Fruit fly (Drosophila melanogaster) whole organism, embryonic: ENCODE results near the gene Cp18.

Experiments used
- Awh ChIP-seq: fragments of 200-800 bp; sonication (Bioruptor generic); IDR thresholded peaks from 2 replicates; pipeline ENCODE4, ENCODE4 v1.3.6; 2022; ENCODE audit warnings: missing biosample characterization, missing genetic modification characterization
- CG11696 ChIP-seq: fragments of 200-800 bp; sonication (Bioruptor generic); IDR thresholded peaks from 2 replicates; pipeline ENCODE4 v1.3.6; 2022; ENCODE audit warnings: missing biosample characterization, missing genetic modification characterization
- CG12391 ChIP-seq: fragments of 200-800 bp; sonication (Bioruptor generic); optimal IDR thresholded peaks from 3 replicates; lab custom pipeline; 2018; ENCODE audit warnings: missing biosample characterization, mild to moderate bottlenecking, missing genetic modification characterization, moderate library complexity
- CG13123 ChIP-seq: fragments of 200-800 bp; sonication (Bioruptor generic); optimal IDR thresholded peaks from 2 replicates; lab custom pipeline; 2016; ENCODE audit warnings: missing biosample characterization, missing genetic modification characterization
- CG14014 ChIP-seq: fragments of 200-800 bp; sonication (Bioruptor generic); IDR thresholded peaks from 2 replicates; pipeline ENCODE4 v1.3.6; 2022; ENCODE audit warnings: missing biosample characterization, missing genetic modification characterization
- CG14860 ChIP-seq: fragments of 200-800 bp; sonication (Bioruptor generic); IDR thresholded peaks from 3 replicates; pipeline ENCODE4 v1.3.6; 2022; ENCODE audit warnings: missing biosample characterization, missing genetic modification characterization; ENCODE audit not compliant: partially characterized antibody
- CG18764 ChIP-seq: fragments of 200-800 bp; sonication (Bioruptor generic); optimal IDR thresholded peaks from 3 replicates; lab custom pipeline; 2016; ENCODE audit warnings: missing biosample characterization, missing genetic modification characterization
- CG33213 ChIP-seq: fragments of 200-800 bp; sonication (Bioruptor generic); optimal IDR thresholded peaks from 3 replicates; lab custom pipeline; 2016; ENCODE audit warnings: missing biosample characterization, missing genetic modification characterization
- CG3407 ChIP-seq: fragments of 200-800 bp; sonication (Bioruptor generic); optimal IDR thresholded peaks from 2 replicates; lab custom pipeline; 2018; ENCODE audit warnings: missing biosample characterization, mild to moderate bottlenecking, missing genetic modification characterization
- CG42726 ChIP-seq: fragments of 200-800 bp; sonication (Bioruptor generic); IDR thresholded peaks from 2 replicates; pipeline ENCODE4 v1.3.6; 2022; ENCODE audit warnings: missing biosample characterization, missing genetic modification characterization; ENCODE audit not compliant: partially characterized antibody
- CG4854 ChIP-seq: fragments of 200-800 bp; sonication (Bioruptor generic); optimal IDR thresholded peaks from 2 replicates; lab custom pipeline; 2016; ENCODE audit warnings: missing biosample characterization, missing genetic modification characterization, inconsistent platforms
- CG5245 ChIP-seq: fragments of 200-800 bp; sonication (Bioruptor generic); optimal IDR thresholded peaks from 3 replicates; lab custom pipeline; 2016; ENCODE audit warnings: missing biosample characterization, missing genetic modification characterization
- CG8089 ChIP-seq: fragments of 200-800 bp; sonication (Bioruptor generic); optimal IDR thresholded peaks from 3 replicates; lab custom pipeline; 2016; ENCODE audit warnings: missing biosample characterization, missing genetic modification characterization
- CG8281 ChIP-seq: fragments of 200-800 bp; sonication (Bioruptor generic); optimal IDR thresholded peaks from 2 replicates; lab custom pipeline; 2018; ENCODE audit warnings: missing biosample characterization, mild to moderate bottlenecking, missing genetic modification characterization, moderate library complexity
- Dbx ChIP-seq: fragments of 200-800 bp; sonication (Bioruptor generic); IDR thresholded peaks from 3 replicates; pipeline ENCODE4 v1.3.6; 2022; ENCODE audit warnings: missing biosample characterization, missing genetic modification characterization
- Dref ChIP-seq: fragments of 200-800 bp; sonication (Bioruptor generic); IDR thresholded peaks from 2 replicates; pipeline ENCODE4 v1.3.6; 2022; ENCODE audit warnings: missing biosample characterization, missing genetic modification characterization
- Ets65A ChIP-seq: fragments of 200-800 bp; sonication (Bioruptor generic); peaks from one replicate; lab custom pipeline; 2016; ENCODE audit warnings: missing biosample characterization, missing genetic modification characterization
- Ets97D ChIP-seq: fragments of 200-800 bp; sonication (Bioruptor generic); optimal IDR thresholded peaks from 3 replicates; lab custom pipeline; 2016; ENCODE audit warnings: missing biosample characterization, missing genetic modification characterization
- HmgD ChIP-seq: fragments of 200-800 bp; sonication (Bioruptor generic); optimal IDR thresholded peaks from 3 replicates; lab custom pipeline; 2016; ENCODE audit warnings: missing biosample characterization, missing genetic modification characterization
- Mad ChIP-seq: fragments of 200-800 bp; sonication (Bioruptor generic); optimal IDR thresholded peaks from 2 replicates; lab custom pipeline; 2016; ENCODE audit warnings: missing biosample characterization, missing genetic modification characterization
- Mes4 ChIP-seq: fragments of 200-800 bp; sonication (Bioruptor generic); optimal IDR thresholded peaks from 2 replicates; lab custom pipeline; 2016; ENCODE audit warnings: missing biosample characterization, missing genetic modification characterization
- NFAT ChIP-seq: fragments of 200-800 bp; sonication (Bioruptor generic); IDR thresholded peaks from 2 replicates; pipeline ENCODE4 v1.3.6; 2022; ENCODE audit warnings: missing biosample characterization, missing genetic modification characterization
- NfI ChIP-seq: fragments of 200-800 bp; sonication (Bioruptor generic); optimal IDR thresholded peaks from 3 replicates; lab custom pipeline; 2018; ENCODE audit warnings: missing biosample characterization, mild to moderate bottlenecking, missing genetic modification characterization, moderate library complexity
- Sox102F ChIP-seq: fragments of 200-800 bp; sonication (Bioruptor generic); optimal IDR thresholded peaks from 2 replicates; lab custom pipeline; 2018; ENCODE audit warnings: missing biosample characterization, mild to moderate bottlenecking, missing genetic modification characterization, moderate library complexity
- Spps ChIP-seq: fragments of 200-800 bp; sonication (Bioruptor generic); optimal IDR thresholded peaks from 2 replicates; lab custom pipeline; 2018; ENCODE audit warnings: missing biosample characterization, mild to moderate bottlenecking, missing genetic modification characterization
- bbx ChIP-seq: fragments of 200-800 bp; sonication (Bioruptor generic); IDR thresholded peaks from 2 replicates; pipeline ENCODE4 v1.3.6; 2022; ENCODE audit warnings: missing biosample characterization, missing genetic modification characterization; ENCODE audit not compliant: partially characterized antibody
- bigmax ChIP-seq: fragments of 200-800 bp; sonication (Bioruptor generic); optimal IDR thresholded peaks from 2 replicates; lab custom pipeline; 2018; ENCODE audit warnings: missing biosample characterization, mild to moderate bottlenecking, missing genetic modification characterization
- bsh ChIP-seq, 2 experiments: fragments of 200-800 bp; sonication (Bioruptor generic); optimal IDR thresholded peaks; 2 replicates each; lab custom pipeline; 2017 to 2018; ENCODE audit warnings: mild to moderate bottlenecking in 2 of 2, missing biosample characterization in 2 of 2, missing genetic modification characterization in 2 of 2, moderate library complexity in 1 of 2
- cg ChIP-seq: fragments of 200-800 bp; sonication (Bioruptor generic); optimal IDR thresholded peaks from 3 replicates; lab custom pipeline; 2019; ENCODE audit warnings: missing biosample characterization, mild to moderate bottlenecking, missing genetic modification characterization, moderate library complexity
- chif ChIP-seq, 2 experiments: fragments of 200-800 bp; sonication (Bioruptor generic); optimal IDR thresholded peaks; 3 replicates each; lab custom pipeline; 2016; ENCODE audit warnings: missing biosample characterization in 2 of 2, missing genetic modification characterization in 2 of 2
- crc ChIP-seq: fragments of 200-800 bp; sonication (Bioruptor generic); optimal IDR thresholded peaks from 2 replicates; lab custom pipeline; 2016; ENCODE audit warnings: missing biosample characterization, missing genetic modification characterization
- crp ChIP-seq, 2 experiments: fragments of 200-800 bp; sonication (Bioruptor generic); optimal IDR thresholded peaks; 2 replicates in 1 of 2; 3 replicates in 1 of 2; lab custom pipeline; 2017; ENCODE audit warnings: missing biosample characterization in 2 of 2, missing genetic modification characterization in 2 of 2, mild to moderate bottlenecking in 1 of 2, moderate library complexity in 1 of 2
- cwo ChIP-seq: fragments of 200-800 bp; sonication (Bioruptor generic); optimal IDR thresholded peaks from 3 replicates; lab custom pipeline; 2017; ENCODE audit warnings: missing biosample characterization, missing genetic modification characterization, mild to moderate bottlenecking, moderate library complexity, missing genetic modification reagents
- emc ChIP-seq: fragments of 200-800 bp; sonication (Bioruptor generic); optimal IDR thresholded peaks from 2 replicates; lab custom pipeline; 2016; ENCODE audit warnings: missing biosample characterization, missing genetic modification characterization
- grn ChIP-seq: fragments of 200-800 bp; sonication (Bioruptor generic); optimal IDR thresholded peaks from 3 replicates; lab custom pipeline; 2017; ENCODE audit warnings: missing biosample characterization, missing genetic modification characterization
- lilli ChIP-seq: fragments of 200-800 bp; sonication (Bioruptor generic); optimal IDR thresholded peaks from 3 replicates; lab custom pipeline; 2016; ENCODE audit warnings: missing biosample characterization, missing genetic modification characterization
- nerfin-2 ChIP-seq: fragments of 200-800 bp; sonication (Bioruptor generic); IDR thresholded peaks from 2 replicates; pipeline ENCODE4 v1.3.6; 2022; ENCODE audit warnings: missing biosample characterization, missing genetic modification characterization; ENCODE audit not compliant: partially characterized antibody
- pfk ChIP-seq: fragments of 200-800 bp; sonication (Bioruptor generic); optimal IDR thresholded peaks from 2 replicates; lab custom pipeline; 2018; ENCODE audit warnings: missing biosample characterization, mild to moderate bottlenecking, missing genetic modification characterization, moderate library complexity
- phol ChIP-seq: fragments of 200-800 bp; sonication (Bioruptor generic); optimal IDR thresholded peaks from 3 replicates; lab custom pipeline; 2018; ENCODE audit warnings: missing biosample characterization, mild to moderate bottlenecking, missing genetic modification characterization, moderate library complexity
- pum ChIP-seq: fragments of 200-800 bp; sonication (Bioruptor generic); optimal IDR thresholded peaks from 2 replicates; lab custom pipeline; 2016; ENCODE audit warnings: missing biosample characterization, missing genetic modification characterization
- pzg ChIP-seq: fragments of 200-800 bp; sonication (Bioruptor generic); optimal IDR thresholded peaks from 3 replicates; lab custom pipeline; 2018; ENCODE audit warnings: missing biosample characterization, mild to moderate bottlenecking, missing genetic modification characterization, moderate library complexity
- run ChIP-seq: fragments of 200-800 bp; sonication (Bioruptor generic); optimal IDR thresholded peaks from 3 replicates; lab custom pipeline; 2018; ENCODE audit warnings: missing biosample characterization, mild to moderate bottlenecking, missing genetic modification characterization
- scrt ChIP-seq: fragments of 200-800 bp; sonication (Bioruptor generic); optimal IDR thresholded peaks from 2 replicates; lab custom pipeline; 2018; ENCODE audit warnings: missing biosample characterization, mild to moderate bottlenecking, missing genetic modification characterization, moderate library complexity
- sqz ChIP-seq: fragments of 200-800 bp; sonication (Bioruptor generic); optimal IDR thresholded peaks from 3 replicates; lab custom pipeline; 2018; ENCODE audit warnings: missing biosample characterization, mild to moderate bottlenecking, missing genetic modification characterization
- sr ChIP-seq: fragments of 200-800 bp; sonication (Bioruptor generic); IDR thresholded peaks from 3 replicates; pipeline ENCODE4 v1.3.6; 2022; ENCODE audit warnings: missing biosample characterization, missing genetic modification characterization
- stc ChIP-seq: fragments of 200-800 bp; sonication (Bioruptor generic); IDR thresholded peaks from 2 replicates; pipeline ENCODE4 v1.3.6; 2022; ENCODE audit warnings: missing biosample characterization, missing genetic modification characterization
- stwl ChIP-seq: fragments of 200-800 bp; sonication (Bioruptor generic); optimal IDR thresholded peaks from 3 replicates; lab custom pipeline; 2018; ENCODE audit warnings: missing biosample characterization, mild to moderate bottlenecking, missing genetic modification characterization, moderate library complexity
- vvl ChIP-seq: fragments of 200-800 bp; sonication (Bioruptor generic); IDR thresholded peaks from 2 replicates; pipeline ENCODE4 v1.3.6; 2022; ENCODE audit warnings: missing biosample characterization, missing genetic modification characterization
- wdn ChIP-seq: fragments of 200-800 bp; sonication (Bioruptor generic); IDR thresholded peaks from 2 replicates; pipeline ENCODE4 v1.3.6; 2022; ENCODE audit warnings: missing biosample characterization, missing genetic modification characterization

Cp18 gene

DNA sequence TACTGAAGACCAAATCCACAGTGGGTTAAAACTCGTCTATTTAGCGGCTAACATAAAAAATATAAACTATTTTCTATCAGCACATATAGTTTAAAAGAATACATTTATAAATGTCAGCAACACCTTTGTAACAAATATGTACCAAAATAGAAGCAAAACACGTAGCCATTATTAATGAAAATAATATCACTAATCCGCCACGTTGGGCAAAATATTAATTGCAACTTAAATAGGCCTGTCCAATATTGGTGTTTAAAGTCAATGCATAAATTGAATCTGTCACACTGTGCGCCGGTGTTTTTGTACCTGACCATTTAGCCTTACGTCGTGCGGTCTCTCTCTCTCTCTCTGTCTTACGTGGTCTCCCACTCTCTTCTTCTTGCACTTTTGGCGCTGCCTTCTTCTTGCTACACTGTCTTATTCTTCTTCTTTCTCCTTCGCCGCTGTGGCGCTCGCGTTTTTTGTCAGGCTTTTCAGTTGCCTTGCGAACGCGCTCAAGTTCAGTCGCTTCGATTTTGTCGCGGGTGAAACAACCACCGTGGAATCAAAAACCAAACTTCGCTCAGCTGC lies 39.5 kb downstream of the Cp18 start (continued):
- TF ChIP-seq CG4854 (GFP tag; lab: Kevin White, UChicago) (peak; percentile 96), CG18764 (GFP tag; lab: Kevin White, UChicago) (peak; percentile 91), crc (GFP tag; lab: Kevin White, UChicago) (peak; percentile 76), NFAT (GFP tag; lab: Robert Waterston, UW) (peak; percentile 94), CG33213 (peak; percentile 86), CG13123 (peak; percentile 96), Mad (peak; percentile 97), CG14860 (GFP tag; lab: Robert Waterston, UW) (peak; percentile 73; the same call in 2 of the 3 replicates), Dbx (GFP tag; lab: Robert Waterston, UW) (peak; percentile 97), bigmax (GFP tag; lab: Kevin White, UChicago) (no peak), bbx (GFP tag; lab: Robert Waterston, UW) (peak; percentile 38; the same call in 1 of the 2 replicates), chif (GFP tag; optimal IDR thresholded peaks at IDR 0.05; lab: Kevin White, UChicago) (peak; percentile 97 to 98), NfI (peak; percentile 99), pfk (GFP tag; lab: Kevin White, UChicago) (no peak), Ets97D (GFP tag; lab: Kevin White, UChicago) (peak; percentile 73), CG42726 (peak; percentile 39; the same call in 1 of the 2 replicates), cwo (peak; percentile 94), vvl (GFP tag; lab: Robert Waterston, UW) (peak; percentile 97), wdn (GFP tag; lab: Robert Waterston, UW) (peak; percentile 95), lilli (peak; percentile 99), run (peak; percentile 96), Awh (peak; percentile 97), Spps (peak; percentile 94), pum (GFP tag; lab: Kevin White, UChicago) (peak; percentile 92), phol (tag; lab: Kevin White, UChicago) (peak; percentile 98), HmgD (GFP tag; lab: Kevin White, UChicago) (peak; percentile 82), Sox102F (GFP tag; lab: Kevin White, UChicago) (peak; percentile 98), sqz (GFP tag; lab: Kevin White, UChicago) (peak; percentile 86), stwl (tag; lab: Kevin White, UChicago) (peak; percentile 55), pzg (peak; percentile 26), CG12391 (tag; lab: Kevin White, UChicago) (peak; percentile 98), CG8281 (tag; lab: Kevin White, UChicago) (peak; percentile 64), crp (GFP tag; optimal IDR thresholded peaks at IDR 0.05; lab: Kevin White, UChicago) (peak; percentile 16 to 71), cg (GFP tag; lab: Kevin White, UChicago) (peak; percentile 4), nerfin-2 (peak; percentile 63), scrt (GFP tag; lab: Kevin White, UChicago) (peak; percentile 86), CG8089 (GFP tag; lab: Kevin White, UChicago) (peak; percentile 96), bsh (GFP tag; optimal IDR thresholded peaks at IDR 0.05; lab: Kevin White, UChicago) (peak; percentile 97 to 99), Ets65A (peak; percentile 95), stc (peak; percentile 96), CG14014 (GFP tag; lab: Robert Waterston, UW) (peak; percentile 98), sr (GFP tag; lab: Robert Waterston, UW) (peak; percentile 83), Dref (GFP tag; lab: Robert Waterston, UW) (peak; percentile 39), grn (GFP tag; lab: Kevin White, UChicago) (peak; percentile 71), CG5245 (GFP tag; lab: Kevin White, UChicago) (peak; percentile 95), emc (GFP tag; lab: Kevin White, UChicago) (peak; percentile 92), Mes4 (GFP tag; lab: Kevin White, UChicago) (peak; percentile 97), CG11696 (peak; percentile 85), CG3407 (GFP tag; lab: Kevin White, UChicago) (peak; percentile 96)
